Worm (Caenorhabditis elegans): Measurements from ENCODE around the gene F44A2.5.

DNA sequence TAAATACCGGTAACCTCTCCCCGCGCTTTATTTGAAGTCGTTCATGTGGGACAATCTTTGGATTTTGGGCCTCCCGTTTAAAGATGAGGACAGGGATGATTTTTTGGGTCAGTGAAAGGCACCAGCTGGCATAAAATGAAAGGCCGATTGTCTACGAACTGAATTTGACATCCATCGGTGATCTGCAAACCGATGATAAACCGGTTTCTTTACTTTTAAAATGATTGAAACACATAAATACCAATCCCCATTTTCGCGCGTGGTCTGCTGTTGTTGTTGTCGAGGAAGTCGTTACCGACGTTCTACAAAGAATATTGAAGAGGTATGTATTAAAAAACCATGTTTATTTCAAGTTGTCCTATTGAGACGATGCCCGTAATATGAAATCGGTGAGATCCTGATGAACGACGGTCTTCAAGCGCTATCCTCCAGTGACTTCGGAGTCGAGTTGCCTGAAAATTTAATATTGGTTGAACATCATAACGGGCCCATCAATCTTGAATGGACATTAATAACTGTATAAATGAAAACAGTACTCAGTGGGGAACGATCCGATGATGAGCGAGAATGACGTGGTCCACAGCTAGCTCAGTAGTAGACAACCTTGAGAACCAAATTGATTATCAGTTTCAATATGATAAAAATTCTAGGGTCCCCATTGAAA lies 45.7 kb downstream of the F44A2.5 start:
- TF ChIP-seq nhr-76 (tag; optimal IDR thresholded peaks at IDR 0.05) (no peak), egl-27 (tag; optimal IDR thresholded peaks at IDR 0.05) (no peak), ama-1 (optimal IDR thresholded peaks at IDR 0.05) (no peak), jun-1 (tag; optimal IDR thresholded peaks at IDR 0.05) (no peak), xbp-1 (tag; optimal IDR thresholded peaks at IDR 0.05) (no peak), aha-1 (tag; optimal IDR thresholded peaks at IDR 0.05) (no peak), ceh-82 (tag; optimal IDR thresholded peaks at IDR 0.05) (no peak), nhr-237 (tag; optimal IDR thresholded peaks at IDR 0.05) (no peak), lin-35 (GFP tag; optimal IDR thresholded peaks at IDR 0.05) (no peak), sox-4 (tag; optimal IDR thresholded peaks at IDR 0.05) (no peak), mdl-1 (tag; optimal IDR thresholded peaks at IDR 0.05) (no peak), alr-1 (tag; optimal IDR thresholded peaks at IDR 0.05; ENCODE audit: borderline replicate concordance) (no peak), C16A3.4 (tag; optimal IDR thresholded peaks at IDR 0.05) (no peak), ceh-63 (GFP tag; optimal IDR thresholded peaks at IDR 0.05) (no peak)
